Worm (Caenorhabditis elegans): ENCODE results near the gene F16G10.14.

DNA sequence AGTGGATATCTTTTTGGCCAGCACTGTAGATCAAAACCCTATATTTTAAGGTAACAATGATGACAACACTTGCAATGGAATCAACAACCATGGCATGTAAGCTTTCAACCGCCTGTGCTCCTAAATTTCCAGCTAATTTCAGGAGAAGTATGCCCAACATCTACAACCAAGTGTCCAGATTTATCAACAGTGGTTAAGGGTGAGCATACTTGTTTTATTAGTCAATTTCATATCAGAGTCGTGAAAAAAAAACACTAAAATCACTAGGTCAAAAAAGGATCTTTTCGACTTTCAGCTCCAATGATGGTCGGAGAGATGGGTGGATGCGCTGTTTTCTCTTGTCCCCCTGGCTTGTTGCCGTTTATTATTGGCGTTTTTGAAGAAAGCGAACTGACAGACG, 5.2 kb upstream of the F16G10.14 start, which contains the start of gene F16G10.1:
- TF ChIP-seq cog-1 (tag; optimal IDR thresholded peaks at IDR 0.05) (no peak), flt-1 (GFP tag; IDR thresholded peaks at IDR 0.05) (no peak), ztf-23 (GFP tag; IDR thresholded peaks at IDR 0.05) (no peak), T22C8.4 (GFP tag; IDR thresholded peaks at IDR 0.05) (no peak), med-1 (GFP tag; optimal IDR thresholded peaks at IDR 0.05; ENCODE audit: insufficient read depth) (no peak), ref-1 (GFP tag; conservative IDR thresholded peaks at IDR 0.05) (no peak), klf-2 (GFP tag; conservative IDR thresholded peaks at IDR 0.05) (no peak), ztf-29 (GFP tag; IDR thresholded peaks at IDR 0.05) (no peak), tab-1 (GFP tag; IDR thresholded peaks at IDR 0.05) (no peak)
